Fruit fly (Drosophila melanogaster): ENCODE measurements around the gene CG5989.

The CG5989 gene

dm6 chr3L:8582105-8582707 lies 21.7 kb downstream of the CG5989 start:
- TF ChIP-seq abd-A (tag; optimal IDR thresholded peaks at IDR 0.05) (no peak), CG3726 (GFP tag; IDR thresholded peaks at IDR 0.05) (no peak), Ada2b (GFP tag; IDR thresholded peaks at IDR 0.05) (no peak), Adf1 (GFP tag; IDR thresholded peaks at IDR 0.05) (peak; percentile 12; the same call in 1 of the 2 replicates), zf30C (GFP tag; optimal IDR thresholded peaks at IDR 0.05) (no peak), grau (tag; optimal IDR thresholded peaks at IDR 0.05) (no peak), CG14014 (GFP tag; IDR thresholded peaks at IDR 0.05) (no peak), nom (GFP tag; optimal IDR thresholded peaks at IDR 0.05) (no peak), eve (GFP tag; optimal IDR thresholded peaks at IDR 0.05) (no peak), CG10979 (tag; optimal IDR thresholded peaks at IDR 0.05) (no peak), nau (GFP tag; optimal IDR thresholded peaks at IDR 0.05) (no peak), hkb (optimal IDR thresholded peaks at IDR 0.05) (no peak), hkb (GFP tag; IDR thresholded peaks at IDR 0.05) (0 out of 2 replicates have a peak, but pooled peaks have one; percentile 27), CG6689 (GFP tag; IDR thresholded peaks at IDR 0.05) (no peak), CG7372 (GFP tag; IDR thresholded peaks at IDR 0.05) (peak; percentile 54; the same call in 1 of the 2 replicates), Bdp1 (GFP tag; optimal IDR thresholded peaks at IDR 0.05) (no peak), Gug (GFP tag; IDR thresholded peaks at IDR 0.05) (no peak), Deaf1 (tag; optimal IDR thresholded peaks at IDR 0.05) (peak; percentile 76), CG10147 (GFP tag; optimal IDR thresholded peaks at IDR 0.05) (no peak), Blimp-1 (GFP tag; optimal IDR thresholded peaks at IDR 0.05) (no peak), CG4360 (GFP tag; IDR thresholded peaks at IDR 0.05) (no peak), CG17612 (GFP tag; IDR thresholded peaks at IDR 0.05) (no peak), Dref (GFP tag; IDR thresholded peaks at IDR 0.05) (no peak), sr (GFP tag; IDR thresholded peaks at IDR 0.05) (peak; percentile 88; the same call in 2 of the 3 replicates), CG17359 (tag; optimal IDR thresholded peaks at IDR 0.05) (no peak), fu2 (GFP tag; optimal IDR thresholded peaks at IDR 0.05) (no peak), schlank (tag; optimal IDR thresholded peaks at IDR 0.05) (no peak), otp (GFP tag; IDR thresholded peaks at IDR 0.05) (no peak), CG13296 (GFP tag; optimal IDR thresholded peaks at IDR 0.05) (no peak), Awh (GFP tag; IDR thresholded peaks at IDR 0.05) (no peak), ash1 (GFP tag; optimal IDR thresholded peaks at IDR 0.05) (no peak), prd (optimal IDR thresholded peaks at IDR 0.05) (no peak), prd (GFP tag; IDR thresholded peaks at IDR 0.05) (no peak), D19A (tag; optimal IDR thresholded peaks at IDR 0.05) (no peak), pan (optimal IDR thresholded peaks at IDR 0.05) (no peak), pan (GFP tag; optimal IDR thresholded peaks at IDR 0.05 in 1 of 2, IDR thresholded peaks at IDR 0.05 in 1 of 2) (peak in 1 of 2 experiments; percentile 5), Med (GFP tag) (peak; percentile 39), CG32772 (GFP tag; IDR thresholded peaks at IDR 0.05) (no peak), jing (GFP tag; optimal IDR thresholded peaks at IDR 0.05) (no peak), CG1603 (tag; optimal IDR thresholded peaks at IDR 0.05) (no peak), CG11504 (tag; optimal IDR thresholded peaks at IDR 0.05) (peak; percentile 48), Ets65A (GFP tag) (no peak), CG10543 (GFP tag; optimal IDR thresholded peaks at IDR 0.05) (peak; percentile 23), ERR (GFP tag; optimal IDR thresholded peaks at IDR 0.05) (no peak), CG34422 (GFP tag; IDR thresholded peaks at IDR 0.05) (no peak), chinmo (GFP tag; IDR thresholded peaks at IDR 0.05; ENCODE audit: partially characterized antibody) (0 out of 4 replicates have a peak, but pooled peaks have one; percentile 59)
